Worm (Caenorhabditis elegans): ENCODE results near the gene nxf-2.

The nxf-2 gene

DNA sequence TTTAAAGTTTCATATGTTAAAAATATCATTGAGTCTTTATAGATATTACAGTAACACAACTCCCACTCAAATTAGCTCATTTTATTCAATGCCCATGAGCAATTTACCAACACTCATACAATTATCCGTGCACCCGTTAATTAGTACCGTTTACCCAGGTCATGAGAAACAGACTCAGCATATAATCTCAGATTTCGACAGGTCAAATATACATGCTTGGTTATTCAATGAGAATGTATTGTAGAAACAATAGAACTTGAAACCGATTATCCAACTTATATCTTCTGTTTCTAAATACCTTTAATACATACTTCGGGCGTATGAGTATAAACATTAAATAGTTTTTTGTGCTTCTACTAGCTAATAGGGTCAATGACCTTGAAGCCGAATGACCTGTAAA lies 18.6 kb upstream of the nxf-2 start:
- no peak for TF ChIP-seq alr-1 (tag; optimal IDR thresholded peaks at IDR 0.05)
- TF ChIP-seq dmd-4 (tag; optimal IDR thresholded peaks at IDR 0.05): no peak
- TF ChIP-seq unc-55 (GFP tag; optimal IDR thresholded peaks at IDR 0.05): no peak
- TF ChIP-seq nhr-10 (tag; optimal IDR thresholded peaks at IDR 0.05): no peak
- TF ChIP-seq gmeb-1 (tag; optimal IDR thresholded peaks at IDR 0.05): no peak
- no peak for TF ChIP-seq nhr-21 (tag; optimal IDR thresholded peaks at IDR 0.05)
- no peak for TF ChIP-seq unc-62 (GFP tag; optimal IDR thresholded peaks at IDR 0.05)
- no peak for TF ChIP-seq mbf-1 (tag; optimal IDR thresholded peaks at IDR 0.05)
- TF ChIP-seq sem-4 (tag; optimal IDR thresholded peaks at IDR 0.05): no peak
- TF ChIP-seq nhr-6 (tag; optimal IDR thresholded peaks at IDR 0.05): no peak
- no peak for TF ChIP-seq aly-2 (tag; optimal IDR thresholded peaks at IDR 0.05)
- TF ChIP-seq ztf-1 (GFP tag; conservative IDR thresholded peaks at IDR 0.05): no peak
- no peak for TF ChIP-seq egl-27 (tag; optimal IDR thresholded peaks at IDR 0.05)
- TF ChIP-seq nhr-12 (tag; optimal IDR thresholded peaks at IDR 0.05): no peak
- no peak for TF ChIP-seq ZK546.5 (tag; optimal IDR thresholded peaks at IDR 0.05)
- no peak for TF ChIP-seq elt-1 (tag; optimal IDR thresholded peaks at IDR 0.05)

- TF ChIP-seq unc-39 (tag; optimal IDR thresholded peaks at IDR 0.05) (no peak), gmeb-1 (tag; optimal IDR thresholded peaks at IDR 0.05) (no peak), nhr-12 (tag; optimal IDR thresholded peaks at IDR 0.05) (no peak), alr-1 (tag; optimal IDR thresholded peaks at IDR 0.05) (no peak), ztf-4 (tag; optimal IDR thresholded peaks at IDR 0.05) (no peak), lin-39 (tag; optimal IDR thresholded peaks at IDR 0.05) (no peak), mab-5 (tag; optimal IDR thresholded peaks at IDR 0.05) (no peak), nhr-237 (tag; optimal IDR thresholded peaks at IDR 0.05) (no peak), ztf-1 (GFP tag; conservative IDR thresholded peaks at IDR 0.05) (no peak), sma-3 (GFP tag; optimal IDR thresholded peaks at IDR 0.05) (no peak), lin-13 (GFP tag; optimal IDR thresholded peaks at IDR 0.05) (no peak), unc-55 (GFP tag; optimal IDR thresholded peaks at IDR 0.05) (no peak), fos-1 (tag; optimal IDR thresholded peaks at IDR 0.05) (no peak), blmp-1 (tag; optimal IDR thresholded peaks at IDR 0.05; ENCODE audit: insufficient read depth) (no peak), crh-2 (tag; optimal IDR thresholded peaks at IDR 0.05) (no peak), aly-2 (tag; optimal IDR thresholded peaks at IDR 0.05) (no peak), nhr-11 (tag; optimal IDR thresholded peaks at IDR 0.05) (no peak)
These were observed 15.9 kb upstream of the nxf-2 start for ce11 chrV:14433584-14433983.

- TF ChIP-seq nhr-129 (tag; optimal IDR thresholded peaks at IDR 0.05) (no peak), blmp-1 (tag; optimal IDR thresholded peaks at IDR 0.05; ENCODE audit: insufficient read depth) (no peak), ztf-4 (tag; optimal IDR thresholded peaks at IDR 0.05) (no peak), F13H6.1 (tag; optimal IDR thresholded peaks at IDR 0.05) (no peak), Y55F3AM.14 (GFP tag; optimal IDR thresholded peaks at IDR 0.05) (no peak), ceh-16 (tag; optimal IDR thresholded peaks at IDR 0.05) (no peak), nhr-10 (tag; optimal IDR thresholded peaks at IDR 0.05) (no peak), snpc-4 (tag; optimal IDR thresholded peaks at IDR 0.05) (no peak), R02D3.7 (tag; optimal IDR thresholded peaks at IDR 0.05) (no peak), elt-3 (tag; optimal IDR thresholded peaks at IDR 0.05) (no peak)
These were observed 14.6 kb upstream of the nxf-2 start, which contains the start of gene egl-1 for ce11 chrV:14432259-14432658. egl-1 (minus strand) TSS chrV:14432359.

DNA sequence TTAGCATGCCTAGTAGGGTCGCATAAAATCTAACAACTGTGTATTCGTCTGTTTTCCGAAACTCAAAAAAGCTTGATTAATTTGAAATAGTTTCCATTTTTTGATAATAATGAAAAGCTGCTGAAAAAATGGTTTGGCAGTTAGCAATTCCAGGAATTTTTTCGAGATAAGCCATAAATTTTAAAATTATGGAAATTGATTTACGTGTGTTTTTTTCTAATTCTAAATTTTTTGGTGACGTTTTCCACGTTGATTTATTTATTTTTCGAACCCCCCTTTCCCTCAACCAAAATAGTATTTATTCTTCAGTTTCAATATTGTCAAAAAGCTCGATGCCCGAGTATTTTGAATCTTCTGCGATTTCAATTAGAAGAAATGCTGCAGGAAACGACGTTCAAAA lies 11.2 kb upstream of the nxf-2 start, which contains the start of gene F23B12.1:
TSS of gene F23B12.1 (plus strand) at position 301 of the 400 bp plus-strand sequence.
- no peak for TF ChIP-seq snpc-4 (tag; optimal IDR thresholded peaks at IDR 0.05)
- TF ChIP-seq sem-4 (tag; optimal IDR thresholded peaks at IDR 0.05): no peak
- TF ChIP-seq ceh-16 (tag; optimal IDR thresholded peaks at IDR 0.05): no peak
- no peak for TF ChIP-seq alr-1 (tag; optimal IDR thresholded peaks at IDR 0.05)
- no peak for TF ChIP-seq ceh-82 (tag; optimal IDR thresholded peaks at IDR 0.05)
- TF ChIP-seq peb-1 (tag; optimal IDR thresholded peaks at IDR 0.05): no peak
- no peak for TF ChIP-seq blmp-1 (tag; optimal IDR thresholded peaks at IDR 0.05; ENCODE audit: insufficient read depth)
- TF ChIP-seq C34F6.9 (tag; optimal IDR thresholded peaks at IDR 0.05): no peak
- TF ChIP-seq ztf-11 (tag; optimal IDR thresholded peaks at IDR 0.05): no peak
- no peak for TF ChIP-seq mab-5 (tag; optimal IDR thresholded peaks at IDR 0.05)
- TF ChIP-seq unc-55 (GFP tag; optimal IDR thresholded peaks at IDR 0.05): no peak
- no peak for TF ChIP-seq mdl-1 (tag; optimal IDR thresholded peaks at IDR 0.05)
- no peak for TF ChIP-seq gmeb-1 (tag; optimal IDR thresholded peaks at IDR 0.05)
- no peak for TF ChIP-seq sma-3 (GFP tag; optimal IDR thresholded peaks at IDR 0.05)
- no peak for TF ChIP-seq ama-1 (optimal IDR thresholded peaks at IDR 0.05)
- TF ChIP-seq nhr-12 (tag; optimal IDR thresholded peaks at IDR 0.05): no peak

All from whole organism, L2 larva.